Worm (Caenorhabditis elegans) whole organism, dauer: ENCODE measurements around the gene D1005.4.

ENCODE experiments used
- unc-62 ChIP-seq: sonication (generic microtip); optimal IDR thresholded peaks from 2 replicates; lab custom pipeline; 2017; ENCODE audit warnings: missing biosample characterization, missing genetic modification reagents, missing genetic modification characterization

Gene D1005.4

DNA sequence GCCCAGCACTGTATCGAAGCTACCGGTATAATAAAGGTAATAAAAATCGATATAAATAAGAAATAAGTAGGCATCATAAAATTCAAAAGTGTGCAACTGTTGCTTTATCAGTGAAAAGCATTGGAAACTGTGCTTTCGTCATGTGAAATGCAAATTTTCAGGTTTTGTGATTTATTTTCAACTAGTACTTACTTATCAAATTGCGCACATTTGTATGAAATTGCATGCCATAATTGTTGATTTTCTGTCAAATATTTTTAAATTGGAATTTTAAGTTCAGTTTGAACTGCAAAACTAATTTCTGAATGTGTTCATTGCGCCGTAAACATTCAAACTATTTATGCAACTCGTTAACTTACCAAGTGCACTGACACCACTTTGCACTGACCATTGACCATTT, at the start of gene D1005.4:
D1005.4 (minus strand) TSS at position 101 of the 400 bp plus-strand sequence.
- TF ChIP-seq unc-62 (GFP tag; lab: Kevin White, UChicago), result no peak

DNA sequence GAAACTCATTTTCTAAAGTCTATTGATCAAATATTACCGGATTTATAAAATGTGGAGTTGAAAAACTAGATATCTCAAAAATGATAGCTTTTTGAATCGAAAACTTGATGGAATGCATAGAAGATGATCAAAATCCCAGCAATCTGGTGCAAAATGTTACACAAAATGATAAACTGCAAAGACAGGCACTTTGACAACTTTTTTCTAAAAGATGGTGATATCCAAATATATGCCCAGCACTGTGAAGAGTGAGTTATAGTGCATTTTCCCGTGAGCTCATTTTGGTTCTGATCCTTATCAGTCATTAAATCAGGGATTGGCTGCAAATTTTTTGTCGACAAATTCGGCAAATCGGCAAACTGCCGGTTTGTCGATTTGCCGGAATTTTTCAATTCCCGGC, 49.6 kb upstream of the D1005.4 start, which contains the start of gene K06A9.3:
K06A9.3 (minus strand) TSS at position 101 of the 400 bp plus-strand sequence.
- TF ChIP-seq unc-62 (GFP tag; lab: Kevin White, UChicago), result no peak

DNA sequence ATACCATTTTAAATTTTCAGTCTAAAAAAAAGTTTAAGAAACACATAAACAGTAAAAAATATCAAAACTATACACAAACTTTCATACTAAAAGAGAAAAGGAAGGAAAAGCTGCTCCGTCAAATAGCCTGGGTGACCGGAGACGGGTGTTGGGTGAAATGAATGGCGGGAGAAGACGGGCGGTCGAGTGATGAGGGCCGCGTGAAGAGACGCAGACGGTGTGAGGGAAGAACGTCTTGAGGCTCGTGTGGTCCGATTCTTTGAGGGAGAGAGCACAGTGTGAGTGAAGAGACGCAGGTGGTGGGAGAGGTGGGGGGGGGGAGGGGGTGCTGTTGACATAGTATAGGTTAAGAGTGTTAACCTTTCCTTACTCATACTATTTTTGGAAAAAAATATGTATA, 43.4 kb upstream of the D1005.4 start:
- no peak for TF ChIP-seq unc-62 (GFP tag; lab: Kevin White, UChicago)

DNA sequence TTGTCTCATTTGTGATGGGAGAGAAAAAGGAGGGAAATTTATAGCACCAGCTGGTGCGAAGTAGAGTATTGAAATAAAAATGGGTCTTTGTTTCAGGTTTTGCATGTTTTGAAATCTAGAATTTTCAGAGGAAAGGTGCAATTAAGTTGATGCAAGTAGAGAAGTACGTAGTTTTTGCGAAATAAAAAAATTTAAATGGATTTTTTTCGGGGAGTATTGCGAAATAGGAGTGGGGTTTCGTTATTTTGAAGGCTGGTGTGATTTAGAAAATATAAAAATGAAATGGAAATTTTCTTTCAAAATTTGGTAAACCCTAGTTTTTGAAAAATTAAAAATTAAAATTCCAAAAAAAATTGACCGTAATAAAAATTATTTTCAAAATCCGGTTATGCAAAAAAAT, 42.5 kb upstream of the D1005.4 start:
- no peak for TF ChIP-seq unc-62 (GFP tag; lab: Kevin White, UChicago)

DNA sequence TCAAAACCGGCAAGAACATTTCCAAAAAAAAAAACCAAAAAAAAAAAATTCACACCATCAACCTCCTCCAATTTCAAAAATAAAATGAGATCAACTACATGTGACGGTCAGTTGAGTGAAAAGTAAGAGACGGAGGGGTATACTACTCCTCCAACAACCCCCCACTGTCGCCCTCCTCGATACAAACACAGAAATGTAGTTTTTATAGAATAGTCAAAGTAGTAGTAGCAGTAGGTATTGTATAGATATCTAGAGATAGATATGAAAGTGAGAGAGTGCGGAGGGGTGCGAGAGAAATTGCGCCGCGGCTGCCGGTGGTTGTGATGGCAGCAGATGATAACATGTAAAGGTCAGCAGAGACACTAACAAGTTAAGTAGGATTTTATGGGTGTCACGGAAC, 41.7 kb upstream of the D1005.4 start:
- no peak for TF ChIP-seq unc-62 (GFP tag; lab: Kevin White, UChicago)

DNA sequence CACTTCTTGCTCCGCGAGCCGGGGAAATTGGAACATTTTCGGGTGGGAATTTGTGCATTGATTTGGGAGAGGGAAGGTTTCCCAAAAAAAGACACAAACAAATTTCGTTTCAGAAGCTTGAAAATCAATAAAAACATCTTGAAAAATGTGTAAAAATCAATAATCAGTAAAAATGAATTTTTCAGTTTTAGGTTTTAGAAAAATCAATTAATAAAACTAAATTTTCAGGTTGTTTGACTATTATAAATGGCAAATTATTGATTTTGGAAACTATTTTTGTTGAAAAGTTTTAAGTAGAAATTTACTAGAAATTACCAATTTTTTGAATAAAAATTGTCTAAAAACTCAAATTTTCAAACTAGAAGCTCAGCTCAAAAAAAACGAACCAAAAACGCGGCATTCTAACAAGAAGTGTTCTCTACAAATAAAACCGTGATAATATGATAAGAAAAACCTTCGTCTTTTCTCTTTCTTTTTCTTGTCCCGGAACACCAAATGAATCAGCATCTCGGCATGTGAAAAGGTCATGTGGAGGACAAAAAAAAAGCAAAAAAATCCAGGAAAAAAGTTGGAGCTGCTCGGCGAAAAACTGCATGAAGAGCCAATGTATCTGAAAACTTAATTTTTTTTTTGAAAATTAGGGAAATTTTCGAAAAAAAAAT, 40.0 kb upstream of the D1005.4 start:
- no peak for TF ChIP-seq unc-62 (GFP tag; lab: Kevin White, UChicago)

DNA sequence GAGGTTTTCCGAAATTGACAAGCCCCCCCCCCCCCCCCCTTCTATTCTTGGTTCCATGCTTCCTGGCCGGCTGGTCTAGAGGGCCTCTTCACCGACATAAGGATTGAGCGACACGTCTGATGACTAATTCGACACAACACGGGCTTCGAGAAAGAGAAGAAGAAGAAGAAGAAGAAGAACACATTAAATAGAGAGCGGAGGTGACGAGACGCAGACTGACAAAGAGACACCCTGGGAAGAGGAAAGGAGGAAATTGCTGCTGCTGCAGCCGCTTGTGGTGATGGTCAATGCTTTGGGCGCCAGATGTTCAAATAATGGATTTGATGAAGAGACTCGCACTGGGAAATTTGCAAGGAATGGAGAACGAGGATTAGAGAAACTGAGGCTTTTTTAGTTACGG, 38.9 kb upstream of the D1005.4 start:
- no peak for TF ChIP-seq unc-62 (GFP tag; lab: Kevin White, UChicago)

DNA sequence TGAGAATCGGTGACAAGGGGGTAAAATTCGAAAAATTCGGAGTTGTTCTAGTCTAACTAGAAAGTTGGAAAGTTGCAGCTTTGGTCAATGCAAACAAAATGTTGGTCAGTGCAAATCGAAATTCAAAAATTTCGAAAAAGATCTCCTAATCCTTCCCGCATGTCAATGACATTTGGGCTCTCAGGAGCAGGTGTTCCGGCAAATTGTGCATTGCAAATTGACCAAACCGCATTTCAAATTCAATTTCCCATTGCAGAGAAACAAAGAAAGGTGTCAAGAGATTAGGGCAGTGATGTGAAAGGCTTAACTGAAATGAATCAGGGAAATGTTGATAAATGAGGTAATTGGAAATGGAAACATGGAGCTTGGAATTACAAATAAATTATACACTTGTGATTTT, 37.7 kb upstream of the D1005.4 start:
- TF ChIP-seq unc-62 (GFP tag; lab: Kevin White, UChicago), result no peak

DNA sequence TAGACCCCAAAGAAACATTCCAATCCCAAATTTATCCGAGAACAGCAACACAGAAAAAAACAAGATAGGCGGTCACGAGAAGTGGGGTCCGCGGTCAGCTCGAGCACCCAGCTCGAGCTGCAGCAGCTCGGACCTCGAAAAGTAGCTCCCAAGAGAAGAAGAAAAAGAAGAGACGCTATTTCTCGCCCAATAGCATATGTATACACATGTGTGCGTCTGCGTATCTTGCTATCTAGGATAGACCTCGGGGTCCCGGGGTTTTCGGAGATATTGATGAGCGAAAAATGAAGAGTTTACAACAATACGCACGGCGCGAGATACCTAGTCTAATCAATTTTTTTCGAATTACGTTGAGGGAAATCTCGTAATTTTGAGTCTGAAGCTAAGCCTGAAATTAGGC, 36.5 kb upstream of the D1005.4 start:
- no peak for TF ChIP-seq unc-62 (GFP tag; lab: Kevin White, UChicago)

DNA sequence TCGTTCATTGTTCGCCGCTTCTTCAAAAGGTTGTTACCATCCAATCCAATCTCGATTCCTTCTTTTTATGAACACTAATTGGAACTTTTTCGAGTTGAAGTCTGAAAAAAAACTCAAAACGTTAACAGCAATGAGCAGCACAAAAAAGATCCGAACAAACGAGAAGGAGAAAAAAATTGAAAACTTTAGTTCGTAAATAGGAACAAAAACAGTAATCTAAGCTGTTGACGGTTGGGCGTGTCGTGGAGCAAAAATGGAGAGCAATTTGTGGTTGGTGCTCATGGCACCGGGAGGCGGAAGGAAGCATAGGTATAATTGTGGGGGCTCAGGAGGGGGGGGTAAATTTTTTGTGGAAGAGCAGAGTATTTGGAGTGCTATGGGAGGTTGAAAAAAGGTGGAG, 35.8 kb upstream of the D1005.4 start, which contains the start of gene toca-1:
toca-1 (minus strand) TSS at position 101 of the 400 bp plus-strand sequence.
- TF ChIP-seq unc-62 (GFP tag; lab: Kevin White, UChicago), result no peak

DNA sequence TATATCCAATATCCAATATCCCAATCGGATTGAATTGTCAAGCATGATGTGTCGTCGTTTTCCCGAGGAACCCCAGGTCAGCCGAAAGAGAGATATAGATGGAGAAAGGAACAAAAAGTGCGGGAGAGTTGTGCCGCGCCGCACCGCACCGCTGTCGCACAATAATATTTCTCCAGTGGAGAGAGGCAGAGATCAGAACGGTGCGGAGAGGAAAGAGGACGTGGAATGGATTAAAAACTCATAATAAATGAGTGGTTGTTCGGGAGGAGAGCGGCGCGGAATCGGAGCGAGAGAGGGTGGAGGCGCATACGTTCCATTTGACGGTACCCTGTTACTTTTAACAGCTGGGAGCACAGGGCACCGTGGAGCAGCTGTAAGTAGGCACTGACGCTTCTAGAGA, 31.9 kb upstream of the D1005.4 start:
- TF ChIP-seq unc-62 (GFP tag; lab: Kevin White, UChicago), result no peak

DNA sequence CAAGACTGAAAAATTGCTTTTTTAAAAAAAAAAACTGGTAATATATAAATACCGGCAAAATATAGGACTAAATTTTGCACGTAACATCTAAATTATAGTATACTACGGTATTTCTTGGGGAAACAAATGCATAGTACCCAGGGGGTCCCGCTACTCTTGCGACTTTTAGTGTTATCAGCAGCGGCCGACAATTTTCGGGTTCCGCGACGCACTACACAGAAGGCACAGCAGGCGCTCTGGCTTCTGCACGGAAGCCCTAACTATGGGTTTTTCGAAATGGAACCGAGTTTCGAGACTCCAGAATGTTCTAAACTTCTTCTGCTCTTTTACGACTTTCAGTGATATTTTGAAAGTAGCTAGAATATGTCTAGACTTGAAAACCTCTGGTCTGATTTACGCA, 31.0 kb upstream of the D1005.4 start:
- no peak for TF ChIP-seq unc-62 (GFP tag; lab: Kevin White, UChicago)

DNA sequence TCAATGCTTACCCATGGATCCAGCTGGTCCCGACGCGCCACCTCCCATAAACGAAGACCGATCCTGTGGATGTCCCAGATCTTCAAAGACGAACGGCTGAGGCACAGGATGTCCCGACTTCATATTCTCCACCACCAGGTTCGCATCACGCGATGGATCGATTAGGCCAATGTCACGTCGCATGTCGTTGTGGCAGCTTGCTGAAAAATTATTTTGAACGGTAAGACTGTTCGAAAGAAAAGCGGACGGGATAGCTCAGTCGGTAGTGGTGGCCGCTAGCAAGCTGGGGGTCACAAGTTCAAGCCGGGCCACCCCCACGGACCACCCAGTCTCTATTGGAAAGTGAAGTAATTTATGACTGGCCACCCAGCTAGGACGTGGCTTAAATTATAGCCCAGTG, 27.5 kb upstream of the D1005.4 start:
- no peak for TF ChIP-seq unc-62 (GFP tag; lab: Kevin White, UChicago)

DNA sequence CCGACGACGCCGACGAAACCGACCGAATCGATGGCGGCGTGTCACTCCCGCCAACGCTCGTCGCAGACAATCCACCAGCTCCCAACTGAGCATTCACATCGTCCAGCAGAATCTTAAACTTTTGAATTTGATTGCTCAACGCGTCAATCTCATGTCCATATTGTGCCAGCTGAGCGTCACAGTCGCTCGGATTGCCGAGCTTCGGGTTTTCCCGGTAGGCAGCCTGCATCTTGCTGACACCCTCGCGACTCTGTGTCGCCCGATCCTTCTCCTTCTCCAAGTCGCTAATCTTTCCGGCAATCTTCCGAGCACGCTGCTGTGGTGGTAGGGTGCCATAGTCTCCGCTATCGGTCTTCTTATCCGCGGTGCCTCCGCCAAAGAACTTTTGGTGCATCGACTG, 26.7 kb upstream of the D1005.4 start:
- TF ChIP-seq unc-62 (GFP tag; lab: Kevin White, UChicago), result no peak

DNA sequence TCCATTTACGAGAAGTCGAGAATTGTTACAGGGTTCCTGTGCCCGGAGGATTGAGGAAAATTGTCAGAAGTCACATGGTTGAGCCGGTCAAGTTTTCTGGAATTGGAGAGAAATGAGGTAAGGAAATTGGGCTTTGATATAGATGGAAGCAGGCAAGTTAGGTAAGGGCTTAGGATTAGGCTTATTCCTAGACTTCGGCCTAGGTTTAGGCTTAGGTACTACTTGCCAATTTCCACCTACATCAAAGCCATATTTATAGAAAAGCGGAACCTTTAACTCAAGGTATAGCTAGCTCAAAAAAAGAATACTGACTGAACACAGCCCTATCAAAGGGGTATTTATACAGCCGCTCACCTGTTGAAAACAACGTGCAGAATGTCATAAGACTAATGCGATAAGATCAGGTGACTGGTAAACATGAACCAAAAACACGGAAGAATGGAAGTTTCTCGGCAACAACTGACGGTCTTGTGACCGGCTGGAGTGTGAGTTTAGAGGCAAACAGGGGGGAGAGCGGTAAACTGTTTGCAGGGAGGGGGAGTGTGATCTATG, 19.0 kb upstream of the D1005.4 start:
- TF ChIP-seq unc-62 (GFP tag; lab: Kevin White, UChicago), result no peak

DNA sequence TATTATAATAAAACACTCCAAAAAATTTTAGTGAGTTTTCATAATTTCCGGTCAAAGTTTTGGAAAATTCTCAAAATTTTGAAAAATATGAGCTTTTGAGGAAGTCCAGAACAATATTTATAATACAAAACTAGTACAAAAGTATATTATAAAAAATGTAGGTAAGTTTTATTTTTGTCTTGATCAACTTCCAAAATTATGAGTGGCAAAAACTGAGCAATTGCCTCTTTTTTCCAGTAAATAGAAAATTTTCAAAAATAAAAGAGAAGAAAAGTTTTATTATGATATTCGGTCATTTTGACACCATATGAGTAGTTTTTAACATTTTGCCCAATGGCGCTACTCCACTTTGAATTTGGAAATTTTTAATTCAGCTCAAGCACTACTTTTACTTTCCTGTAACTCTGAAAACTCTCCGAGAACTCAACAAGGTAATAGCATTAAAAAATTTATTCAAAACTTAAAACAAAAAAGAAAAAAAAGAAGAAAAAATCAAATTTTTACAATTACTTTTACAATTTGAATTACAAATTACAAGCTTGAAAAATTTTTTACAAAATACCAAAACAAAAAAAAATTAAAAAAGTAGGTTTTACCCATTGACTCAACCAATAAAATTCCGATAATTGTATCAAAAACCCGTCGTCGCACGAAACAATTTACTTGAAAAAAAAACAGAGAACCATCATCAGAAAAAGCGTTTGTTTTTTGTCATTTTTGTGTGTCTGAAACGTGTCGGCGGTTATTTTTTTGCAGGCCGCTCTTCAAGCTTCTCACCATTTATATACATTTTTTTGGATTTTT, 18.3 kb upstream of the D1005.4 start:
- TF ChIP-seq unc-62 (GFP tag; lab: Kevin White, UChicago), result no peak
